Fruit fly (Drosophila melanogaster) whole organism, pupa: ENCODE data around the gene Cyp4ae1.

Source experiments
- CG10348 ChIP-seq: fragments of 200-800 bp; sonication (Bioruptor generic); IDR thresholded peaks from 2 replicates; pipeline ENCODE4 v1.3.6; 2022; ENCODE audit warnings: missing biosample characterization, missing genetic modification characterization
- CG14655 ChIP-seq: fragments of 200-800 bp; sonication (Bioruptor generic); optimal IDR thresholded peaks from 3 replicates; lab custom pipeline; 2017; ENCODE audit warnings: mild to moderate bottlenecking, missing biosample characterization, missing genetic modification reagents, missing genetic modification characterization
- CG15710 ChIP-seq: fragments of 200-800 bp; sonication (Bioruptor generic); optimal IDR thresholded peaks from 2 replicates; lab custom pipeline; 2018; ENCODE audit warnings: missing biosample characterization, mild to moderate bottlenecking, missing genetic modification characterization, moderate library complexity
- CG4496 ChIP-seq: fragments of 200-800 bp; sonication (Bioruptor generic); IDR thresholded peaks from 3 replicates; pipeline ENCODE4 v1.3.6; 2022; ENCODE audit warnings: missing biosample characterization, missing genetic modification characterization
- CG8301 ChIP-seq: fragments of 200-800 bp; sonication (Bioruptor generic); optimal IDR thresholded peaks from 2 replicates; lab custom pipeline; 2018; ENCODE audit warnings: missing biosample characterization, mild to moderate bottlenecking, missing genetic modification characterization
- CG9948 ChIP-seq: fragments of 200-800 bp; sonication (Bioruptor generic); optimal IDR thresholded peaks from 2 replicates; lab custom pipeline; 2018; ENCODE audit warnings: missing biosample characterization, mild to moderate bottlenecking, missing genetic modification characterization, moderate library complexity
- EcR ChIP-seq: fragments of 200-800 bp; sonication (Bioruptor generic); optimal IDR thresholded peaks from 3 replicates; lab custom pipeline; 2019; ENCODE audit warnings: missing biosample characterization, missing genetic modification characterization, mild to moderate bottlenecking, moderate library complexity, missing genetic modification reagents
- Ets98B ChIP-seq: fragments of 200-800 bp; sonication (Bioruptor generic); IDR thresholded peaks from 2 replicates; pipeline ENCODE4 v1.3.6; 2022; ENCODE audit warnings: missing biosample characterization, missing genetic modification characterization
- Pif1A ChIP-seq: fragments of 200-800 bp; sonication (Bioruptor generic); optimal IDR thresholded peaks from 3 replicates; lab custom pipeline; 2016; ENCODE audit warnings: missing biosample characterization, missing genetic modification characterization
- Pif1B ChIP-seq: fragments of 200-800 bp; sonication (Bioruptor generic); optimal IDR thresholded peaks from 3 replicates; lab custom pipeline; 2016; ENCODE audit warnings: missing biosample characterization, missing genetic modification characterization
- Snoo ChIP-seq: fragments of 200-800 bp; sonication (Bioruptor generic); optimal IDR thresholded peaks from 3 replicates; lab custom pipeline; 2017; ENCODE audit warnings: missing biosample characterization, mild to moderate bottlenecking, missing genetic modification characterization, inconsistent platforms
- rn ChIP-seq: fragments of 200-800 bp; sonication (Bioruptor generic); IDR thresholded peaks from 2 replicates; pipeline ENCODE4 v1.3.6; 2022; ENCODE audit warnings: missing biosample characterization, missing genetic modification characterization

DNA sequence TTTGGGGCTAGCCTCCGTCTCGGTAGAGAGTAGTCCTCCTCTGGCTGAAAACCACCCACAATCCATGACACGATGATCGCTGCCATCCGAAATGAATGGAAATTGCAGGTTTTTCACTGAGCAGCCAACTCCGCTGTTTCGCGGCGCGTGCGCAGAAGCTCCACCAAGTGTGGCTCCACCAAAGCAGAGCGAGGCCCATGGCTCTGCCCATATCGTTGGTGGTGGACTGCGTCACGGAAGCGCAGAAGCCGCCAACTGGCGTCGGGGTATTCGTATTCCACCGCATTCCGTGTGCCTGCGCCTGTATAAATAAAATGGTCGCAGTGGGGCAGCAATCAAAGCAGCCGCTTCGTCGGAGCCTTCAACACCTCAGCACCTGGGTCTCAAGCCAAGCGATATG lies 44.6 kb downstream of the Cyp4ae1 start, which contains the start of gene CG14052:
- TF ChIP-seq CG8301, result no peak
- no peak for TF ChIP-seq CG15710 (tag; lab: Kevin White, UChicago)
- TF ChIP-seq CG10348, result no peak
- no peak for TF ChIP-seq rn (GFP tag; lab: Robert Waterston, UW)
- no peak for TF ChIP-seq Pif1B (GFP tag; lab: Kevin White, UChicago)
- no peak for TF ChIP-seq EcR (GFP tag; lab: Kevin White, UChicago)
- TF ChIP-seq Pif1A (GFP tag; lab: Kevin White, UChicago), result no peak
- no peak for TF ChIP-seq CG4496 (GFP tag; lab: Robert Waterston, UW)
- no peak for TF ChIP-seq Snoo (tag; lab: Kevin White, UChicago)
- TF ChIP-seq CG14655 (GFP tag; lab: Kevin White, UChicago), result no peak
- no peak for TF ChIP-seq CG9948 (tag; lab: Kevin White, UChicago)
- TF ChIP-seq Ets98B (GFP tag; lab: Robert Waterston, UW), result no peak
